Fruit fly (Drosophila melanogaster) whole organism, embryonic: ENCODE measurements around the gene Drs.

ENCODE experiments used
- Bgb ChIP-seq: fragments of 200-800 bp; sonication (Bioruptor generic); IDR thresholded peaks from 2 replicates; pipeline ENCODE4 v1.3.6; 2022; ENCODE audit warnings: missing biosample characterization, missing genetic modification characterization; ENCODE audit not compliant: partially characterized antibody
- Blimp-1 ChIP-seq: fragments of 200-800 bp; sonication (Bioruptor generic); optimal IDR thresholded peaks from 3 replicates; lab custom pipeline; 2018; ENCODE audit warnings: missing biosample characterization, missing genetic modification characterization, mild to moderate bottlenecking, moderate library complexity, missing genetic modification reagents
- CG10543 ChIP-seq: fragments of 200-800 bp; sonication (Bioruptor generic); optimal IDR thresholded peaks from 3 replicates; lab custom pipeline; 2017; ENCODE audit warnings: missing biosample characterization, mild to moderate bottlenecking, missing genetic modification characterization, moderate library complexity
- CG10959 ChIP-seq: fragments of 200-800 bp; sonication (Bioruptor generic); IDR thresholded peaks from 2 replicates; pipeline ENCODE4 v1.3.6; 2022; ENCODE audit warnings: missing biosample characterization, missing genetic modification characterization
- CG12104 ChIP-seq: fragments of 200-800 bp; sonication (Bioruptor generic); optimal IDR thresholded peaks from 3 replicates; lab custom pipeline; 2016; ENCODE audit warnings: missing biosample characterization, missing genetic modification characterization
- CG13775 ChIP-seq: fragments of 200-800 bp; sonication (Bioruptor generic); optimal IDR thresholded peaks from 3 replicates; lab custom pipeline; 2017; ENCODE audit warnings: missing biosample characterization, mild to moderate bottlenecking, missing genetic modification characterization
- CG15011 ChIP-seq: fragments of 200-800 bp; sonication (Bioruptor generic); optimal IDR thresholded peaks from 3 replicates; lab custom pipeline; 2018; ENCODE audit warnings: missing biosample characterization, mild to moderate bottlenecking, missing genetic modification characterization
- CG16863 ChIP-seq: fragments of 200-800 bp; sonication (Bioruptor generic); optimal IDR thresholded peaks from 3 replicates; lab custom pipeline; 2016; ENCODE audit warnings: missing biosample characterization, missing genetic modification characterization
- CG17361 ChIP-seq: fragments of 200-800 bp; sonication (Bioruptor generic); IDR thresholded peaks from 3 replicates; pipeline ENCODE4 v1.3.6; 2022; ENCODE audit warnings: missing biosample characterization, missing genetic modification characterization
- CG18476 ChIP-seq: fragments of 200-800 bp; sonication (Bioruptor generic); optimal IDR thresholded peaks from 2 replicates; lab custom pipeline; 2016; ENCODE audit warnings: missing biosample characterization, mild to moderate bottlenecking, missing genetic modification characterization
- CG2120 ChIP-seq: fragments of 200-800 bp; sonication (Bioruptor generic); optimal IDR thresholded peaks from 3 replicates; lab custom pipeline; 2016; ENCODE audit warnings: missing biosample characterization, missing genetic modification characterization
- CG3065 ChIP-seq: fragments of 200-800 bp; sonication (Bioruptor generic); optimal IDR thresholded peaks from 2 replicates; lab custom pipeline; 2016; ENCODE audit warnings: missing biosample characterization, missing genetic modification characterization
- CG31224 ChIP-seq: fragments of 200-800 bp; sonication (Bioruptor generic); IDR thresholded peaks from 2 replicates; pipeline ENCODE4 v1.3.6; 2022; ENCODE audit warnings: missing biosample characterization, missing genetic modification characterization
- CG4282 ChIP-seq: fragments of 200-800 bp; sonication (Bioruptor generic); optimal IDR thresholded peaks from 2 replicates; lab custom pipeline; 2016; ENCODE audit warnings: missing biosample characterization, missing genetic modification characterization
- CG4854 ChIP-seq: fragments of 200-800 bp; sonication (Bioruptor generic); optimal IDR thresholded peaks from 2 replicates; lab custom pipeline; 2016; ENCODE audit warnings: missing biosample characterization, missing genetic modification characterization, inconsistent platforms
- CG7556 ChIP-seq: fragments of 200-800 bp; sonication (Bioruptor generic); optimal IDR thresholded peaks from 2 replicates; lab custom pipeline; 2017; ENCODE audit warnings: missing biosample characterization, mild to moderate bottlenecking, missing genetic modification characterization
- CG7786 ChIP-seq: fragments of 200-800 bp; sonication (Bioruptor generic); optimal IDR thresholded peaks from 2 replicates; lab custom pipeline; 2016; ENCODE audit warnings: missing biosample characterization, missing genetic modification characterization
- CG8281 ChIP-seq: fragments of 200-800 bp; sonication (Bioruptor generic); optimal IDR thresholded peaks from 2 replicates; lab custom pipeline; 2018; ENCODE audit warnings: missing biosample characterization, mild to moderate bottlenecking, missing genetic modification characterization, moderate library complexity
- CG9876 ChIP-seq: fragments of 200-800 bp; sonication (Bioruptor generic); optimal IDR thresholded peaks from 2 replicates; lab custom pipeline; 2016; ENCODE audit warnings: missing biosample characterization, missing genetic modification characterization
- CHES-1-like ChIP-seq: fragments of 200-800 bp; sonication (Bioruptor generic); optimal IDR thresholded peaks from 2 replicates; lab custom pipeline; 2016; ENCODE audit warnings: missing biosample characterization, missing genetic modification characterization
- CrebB ChIP-seq: fragments of 200-800 bp; sonication (Bioruptor generic); optimal IDR thresholded peaks from 3 replicates; lab custom pipeline; 2018; ENCODE audit warnings: missing biosample characterization, mild to moderate bottlenecking, missing genetic modification characterization
- D ChIP-seq, 2 experiments: fragments of 200-800 bp in 1 of 2; fragments of >200 bp in 1 of 2; sonication (Bioruptor generic) in 1 of 2; optimal IDR thresholded peaks; 2 replicates in 1 of 2; 3 replicates in 1 of 2; lab custom pipeline; 2017; ENCODE audit warnings: mild to moderate bottlenecking in 1 of 2, missing biosample characterization in 1 of 2, missing genetic modification characterization in 1 of 2, missing genetic modification reagents in 1 of 2
- D19B ChIP-seq: fragments of 200-800 bp; sonication (Bioruptor generic); optimal IDR thresholded peaks from 2 replicates; lab custom pipeline; 2017; ENCODE audit warnings: missing biosample characterization, mild to moderate bottlenecking, missing genetic modification characterization
- E2f1 ChIP-seq: fragments of 200-800 bp; sonication (Bioruptor generic); IDR thresholded peaks from 2 replicates; pipeline ENCODE4 v1.3.6; 2022; ENCODE audit warnings: missing biosample characterization, missing genetic modification characterization
- Fer1 ChIP-seq: fragments of 200-800 bp; sonication (Bioruptor generic); optimal IDR thresholded peaks from 2 replicates; lab custom pipeline; 2017; ENCODE audit warnings: missing biosample characterization, mild to moderate bottlenecking, missing genetic modification characterization
- Fer2 ChIP-seq: fragments of 200-800 bp; sonication (Bioruptor generic); optimal IDR thresholded peaks from 2 replicates; lab custom pipeline; 2018; ENCODE audit warnings: missing biosample characterization, mild to moderate bottlenecking, missing genetic modification characterization, moderate library complexity
- GATAe ChIP-seq: fragments of 200-800 bp; sonication (Bioruptor generic); conservative IDR thresholded peaks from 2 replicates; pipeline ENCODE4 v1.3.6; 2022; ENCODE audit warnings: missing biosample characterization, missing genetic modification characterization
- Meics ChIP-seq: fragments of 200-800 bp; sonication (Bioruptor generic); optimal IDR thresholded peaks from 2 replicates; lab custom pipeline; 2017; ENCODE audit warnings: missing biosample characterization, mild to moderate bottlenecking, missing genetic modification characterization
- Myb ChIP-seq: fragments of 200-800 bp; sonication (Bioruptor generic); optimal IDR thresholded peaks from 2 replicates; lab custom pipeline; 2016; ENCODE audit warnings: missing biosample characterization, missing genetic modification characterization
- amos ChIP-seq: fragments of 200-800 bp; sonication (Bioruptor generic); IDR thresholded peaks from 2 replicates; pipeline ENCODE4 v1.3.6; 2022; ENCODE audit warnings: missing biosample characterization, missing genetic modification characterization; ENCODE audit not compliant: partially characterized antibody
- aop ChIP-seq: fragments of 200-800 bp; sonication (Bioruptor generic); IDR thresholded peaks from 2 replicates; pipeline ENCODE4 v1.3.6; 2022; ENCODE audit warnings: missing biosample characterization, missing genetic modification characterization
- ara ChIP-seq: fragments of 200-800 bp; sonication (Bioruptor generic); IDR thresholded peaks from 2 replicates; pipeline ENCODE4 v1.3.6; 2022; ENCODE audit warnings: missing biosample characterization, missing genetic modification characterization
- chif ChIP-seq, 2 experiments: fragments of 200-800 bp; sonication (Bioruptor generic); optimal IDR thresholded peaks; 3 replicates each; lab custom pipeline; 2016; ENCODE audit warnings: missing biosample characterization in 2 of 2, missing genetic modification characterization in 2 of 2
- dysf ChIP-seq: fragments of 200-800 bp; sonication (Bioruptor generic); IDR thresholded peaks from 3 replicates; pipeline ENCODE4 v1.3.6; 2022; ENCODE audit warnings: missing biosample characterization, missing genetic modification characterization
- grn ChIP-seq: fragments of 200-800 bp; sonication (Bioruptor generic); optimal IDR thresholded peaks from 3 replicates; lab custom pipeline; 2017; ENCODE audit warnings: missing biosample characterization, missing genetic modification characterization
- lab ChIP-seq: fragments of 200-800 bp; sonication (Bioruptor generic); optimal IDR thresholded peaks from 3 replicates; lab custom pipeline; 2017; ENCODE audit warnings: missing biosample characterization, missing genetic modification characterization, mild to moderate bottlenecking, moderate library complexity, missing genetic modification reagents
- lbe ChIP-seq: fragments of 200-800 bp; sonication (Bioruptor generic); optimal IDR thresholded peaks from 2 replicates; lab custom pipeline; 2016; ENCODE audit warnings: missing biosample characterization, mild to moderate bottlenecking, missing genetic modification characterization
- mirr ChIP-seq: fragments of 200-800 bp; sonication (Bioruptor generic); optimal IDR thresholded peaks from 3 replicates; lab custom pipeline; 2018; ENCODE audit warnings: missing biosample characterization, mild to moderate bottlenecking, missing genetic modification characterization
- nom ChIP-seq: fragments of 200-800 bp; sonication (Bioruptor generic); optimal IDR thresholded peaks from 2 replicates; lab custom pipeline; 2017; ENCODE audit warnings: missing biosample characterization, missing genetic modification characterization, mild to moderate bottlenecking, moderate library complexity, missing genetic modification reagents
- onecut ChIP-seq: fragments of 200-800 bp; sonication (Bioruptor generic); IDR thresholded peaks from 2 replicates; pipeline ENCODE4 v1.3.6; 2022; ENCODE audit warnings: missing biosample characterization, missing genetic modification characterization
- pb ChIP-seq: fragments of 200-800 bp; sonication (Bioruptor generic); optimal IDR thresholded peaks from 3 replicates; lab custom pipeline; 2016; ENCODE audit warnings: missing biosample characterization, missing genetic modification characterization
- pita ChIP-seq: fragments of 200-800 bp; sonication (Bioruptor generic); optimal IDR thresholded peaks from 2 replicates; lab custom pipeline; 2017; ENCODE audit warnings: missing biosample characterization, mild to moderate bottlenecking, missing genetic modification characterization
- psq ChIP-seq: fragments of 200-800 bp; sonication (Bioruptor generic); optimal IDR thresholded peaks from 2 replicates; lab custom pipeline; 2017; ENCODE audit warnings: missing biosample characterization, missing genetic modification characterization
- sc ChIP-seq, 3 experiments: fragments of >200 bp in 2 of 3; fragments of 200-800 bp in 1 of 3; sonication (Bioruptor generic) in 1 of 3; optimal IDR thresholded peaks; 2 replicates in 2 of 3; 3 replicates in 1 of 3; lab custom pipeline; 2017; ENCODE audit warnings: mild to moderate bottlenecking in 1 of 3, missing biosample characterization in 1 of 3, missing genetic modification characterization in 1 of 3, missing genetic modification reagents in 1 of 3
- tap ChIP-seq: fragments of 200-800 bp; optimal IDR thresholded peaks from 3 replicates; lab custom pipeline; 2019; ENCODE audit warnings: missing biosample characterization, mild to moderate bottlenecking, missing genetic modification characterization, moderate library complexity
- trh ChIP-seq: fragments of 200-800 bp; sonication (Bioruptor generic); optimal IDR thresholded peaks from 2 replicates; lab custom pipeline; 2016; ENCODE audit warnings: missing biosample characterization, missing genetic modification characterization
- usp ChIP-seq: fragments of >200 bp; optimal IDR thresholded peaks from 2 replicates; lab custom pipeline; 2017; ENCODE audit warnings: missing biosample characterization, missing genetic modification characterization
- wdn ChIP-seq: fragments of 200-800 bp; sonication (Bioruptor generic); IDR thresholded peaks from 2 replicates; pipeline ENCODE4 v1.3.6; 2022; ENCODE audit warnings: missing biosample characterization, missing genetic modification characterization

Drs gene

DNA sequence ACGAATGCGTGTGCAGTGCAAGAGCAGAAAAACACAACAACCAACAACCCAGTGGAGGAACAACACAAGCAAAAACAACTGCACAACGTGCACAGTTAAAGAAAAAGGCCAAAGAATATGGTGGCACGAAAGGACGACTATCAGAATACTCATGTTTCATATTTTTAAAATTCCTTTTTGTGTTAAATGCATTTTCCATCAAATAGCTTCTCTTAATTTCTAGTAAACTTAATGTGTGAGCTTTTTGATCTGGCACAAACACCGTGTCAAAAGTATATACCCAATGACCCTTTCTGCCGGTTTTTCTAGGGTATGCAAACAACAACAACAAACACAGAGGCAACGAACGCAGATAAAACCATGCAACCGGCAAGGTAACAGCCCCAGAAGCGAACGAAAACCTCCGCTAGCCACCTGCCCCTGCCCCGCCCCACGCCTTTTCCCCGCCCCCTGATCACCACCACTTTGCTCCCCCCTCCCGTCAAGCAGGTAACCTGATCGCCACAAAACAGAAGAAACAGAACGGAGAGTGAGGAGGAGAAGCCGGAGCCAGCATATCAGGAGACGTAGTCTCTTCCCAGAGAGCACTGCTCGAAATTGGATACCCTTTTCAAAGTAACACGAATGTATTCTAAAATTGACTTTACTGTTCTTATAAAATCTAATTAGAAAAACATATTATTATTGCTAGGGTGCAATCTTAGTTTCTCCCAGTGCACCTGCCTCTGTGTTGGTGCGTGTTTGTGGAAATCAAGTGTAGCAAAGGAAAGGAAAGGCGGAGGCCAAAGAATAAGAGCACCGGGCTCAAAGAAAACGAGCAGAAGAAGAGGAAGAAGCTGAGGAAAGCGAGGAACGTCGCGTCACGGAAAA lies 25.7 kb downstream of the Drs start (continued):
- TF ChIP-seq CG13775 (GFP tag; lab: Kevin White, UChicago) (peak; percentile 93), wdn (GFP tag; lab: Robert Waterston, UW) (peak; percentile 43; the same call in 1 of the 2 replicates), Bgb (no peak), dysf (GFP tag; lab: Robert Waterston, UW) (peak; percentile 80), mirr (GFP tag; lab: Kevin White, UChicago) (no peak), CG31224 (GFP tag; lab: Robert Waterston, UW) (peak; percentile 51; the same call in 1 of the 2 replicates), CG16863 (GFP tag; lab: Kevin White, UChicago) (peak; percentile 93), Fer2 (tag; lab: Kevin White, UChicago) (no peak), lab (GFP tag; lab: Kevin White, UChicago) (peak; percentile 40), grn (GFP tag; lab: Kevin White, UChicago) (peak; percentile 49), CG18476 (GFP tag; lab: Kevin White, UChicago) (peak; percentile 53), CG9876 (GFP tag; lab: Kevin White, UChicago) (peak; percentile 78), pita (GFP tag; lab: Kevin White, UChicago) (no peak), CG10543 (GFP tag; lab: Kevin White, UChicago) (no peak), D (optimal IDR thresholded peaks at IDR 0.05; lab: Kevin White, UChicago) (no peak), D (GFP tag; optimal IDR thresholded peaks at IDR 0.05; lab: Kevin White, UChicago) (peak; percentile 92), Myb (peak; percentile 52), CG17361 (GFP tag; lab: Robert Waterston, UW) (peak; percentile 96), GATAe (GFP tag; lab: Robert Waterston, UW) (no peak), pb (GFP tag; lab: Kevin White, UChicago) (peak; percentile 88), CG12104 (peak; percentile 69), E2f1 (GFP tag; lab: Robert Waterston, UW) (peak; percentile 89), usp (GFP tag; lab: Kevin White, UChicago) (no peak), CG7786 (GFP tag; lab: Kevin White, UChicago) (peak; percentile 85), CHES-1-like (GFP tag; lab: Kevin White, UChicago) (peak; percentile 84), lbe (peak; percentile 92), nom (peak; percentile 89), amos (no peak), aop (GFP tag; lab: Robert Waterston, UW) (peak; percentile 88), Meics (GFP tag; lab: Kevin White, UChicago) (peak; percentile 56), chif (GFP tag; optimal IDR thresholded peaks at IDR 0.05; lab: Kevin White, UChicago) (peak; percentile 96 to 98), CG7556 (GFP tag; lab: Kevin White, UChicago) (peak; percentile 87), CrebB (tag; lab: Kevin White, UChicago) (peak; percentile 77), CG4282 (GFP tag; lab: Kevin White, UChicago) (peak; percentile 72), onecut (GFP tag; lab: Robert Waterston, UW) (peak; percentile 74), ara (peak; percentile 98), CG3065 (GFP tag; lab: Kevin White, UChicago) (peak; percentile 89), CG8281 (tag; lab: Kevin White, UChicago) (peak; percentile 17), CG10959 (peak; percentile 96), psq (GFP tag; lab: Kevin White, UChicago) (peak; percentile 84), CG2120 (no peak), D19B (peak; percentile 93), sc (optimal IDR thresholded peaks at IDR 0.05; lab: Kevin White, UChicago) (no peak), sc (GFP tag; optimal IDR thresholded peaks at IDR 0.05; lab: Kevin White, UChicago) (peak; percentile 97), CG4854 (GFP tag; lab: Kevin White, UChicago) (peak; percentile 67), Blimp-1 (GFP tag; lab: Kevin White, UChicago) (peak; percentile 88), CG15011 (GFP tag; lab: Kevin White, UChicago) (peak; percentile 69), Fer1 (GFP tag; lab: Kevin White, UChicago) (no peak), tap (tag; lab: Kevin White, UChicago) (peak; percentile 71), trh (GFP tag; lab: Kevin White, UChicago) (peak; percentile 82)
